Fruit fly (Drosophila melanogaster): ENCODE data around the gene mge.
A peak's percentile ranks its signal among the peaks of the same experiment; 100 is the strongest.

Gene mge

DNA sequence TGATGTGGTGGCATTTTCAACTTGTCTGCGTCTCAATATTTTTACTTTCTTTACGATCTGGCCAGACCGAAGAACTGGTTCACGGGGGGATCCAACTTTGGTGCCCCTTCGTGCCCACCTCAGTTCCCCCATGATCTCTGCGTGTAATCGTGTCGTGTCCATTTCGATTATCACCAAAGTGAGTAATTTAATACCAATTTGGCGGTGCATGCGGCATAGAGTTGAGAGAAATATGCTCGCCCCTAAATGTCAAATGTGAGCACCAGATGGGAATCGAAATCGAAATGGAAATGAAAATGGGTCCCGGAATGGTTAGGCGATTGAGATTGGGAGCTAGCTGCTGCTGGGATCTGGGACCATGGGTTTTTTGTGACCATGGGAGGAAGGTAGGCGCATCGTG is 38.4 kb downstream of the mge start (continued):
- TF ChIP-seq twi (tag; optimal IDR thresholded peaks at IDR 0.05) (peak; percentile 30), tna (GFP tag; IDR thresholded peaks at IDR 0.05; ENCODE audit: partially characterized antibody) (no peak), amos (GFP tag; IDR thresholded peaks at IDR 0.05; ENCODE audit: partially characterized antibody) (no peak), wek (GFP tag; optimal IDR thresholded peaks at IDR 0.05) (no peak), Hr78 (GFP tag; optimal IDR thresholded peaks at IDR 0.05) (no peak), Blimp-1 (GFP tag; optimal IDR thresholded peaks at IDR 0.05) (peak; percentile 42), Drgx (GFP tag; IDR thresholded peaks at IDR 0.05) (no peak), yki (optimal IDR thresholded peaks at IDR 0.05) (no peak), grn (GFP tag; optimal IDR thresholded peaks at IDR 0.05) (peak; percentile 62), Chrac-16 (GFP tag; optimal IDR thresholded peaks at IDR 0.05) (no peak), CG12219 (GFP tag; optimal IDR thresholded peaks at IDR 0.05) (no peak), Dek (tag; optimal IDR thresholded peaks at IDR 0.05) (no peak), NC2α (GFP tag; optimal IDR thresholded peaks at IDR 0.05) (no peak), CG10267 (tag; optimal IDR thresholded peaks at IDR 0.05) (no peak), luna (GFP tag; optimal IDR thresholded peaks at IDR 0.05) (no peak), gt (GFP tag; IDR thresholded peaks at IDR 0.05) (no peak)

DNA sequence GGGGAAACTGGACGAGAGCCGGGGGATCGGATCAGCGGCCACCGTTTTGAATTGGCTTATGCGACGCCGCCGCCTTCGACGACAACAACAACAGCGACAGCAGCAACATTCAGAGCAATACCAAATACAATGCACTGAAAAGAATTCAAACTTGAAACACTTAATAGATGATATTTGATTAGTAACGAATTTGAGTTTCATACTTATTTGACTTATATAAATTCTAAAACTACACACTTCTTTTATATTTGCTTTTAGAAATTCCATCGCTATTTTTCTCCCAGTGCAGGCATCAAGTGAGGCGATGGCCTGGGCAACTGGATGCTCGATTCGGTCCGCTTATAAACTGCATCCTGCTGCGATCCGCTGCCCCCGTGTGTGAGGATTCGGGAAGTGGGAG is 41.7 kb downstream of the mge start:
- TF ChIP-seq ranshi (GFP tag; IDR thresholded peaks at IDR 0.05) (no peak), h (optimal IDR thresholded peaks at IDR 0.05) (no peak), CG17612 (GFP tag; IDR thresholded peaks at IDR 0.05) (no peak), tna (GFP tag; IDR thresholded peaks at IDR 0.05; ENCODE audit: partially characterized antibody) (no peak), lola (GFP tag; optimal IDR thresholded peaks at IDR 0.05) (peak in 1 of 3 experiments; percentile 60), Ets65A (GFP tag) (no peak), dan (GFP tag; IDR thresholded peaks at IDR 0.05) (no peak), CG30403 (GFP tag; optimal IDR thresholded peaks at IDR 0.05) (peak; percentile 2), inv (GFP tag; IDR thresholded peaks at IDR 0.05; ENCODE audit: partially characterized antibody) (no peak), HHEX (GFP tag; optimal IDR thresholded peaks at IDR 0.05) (no peak), NC2β (GFP tag; optimal IDR thresholded peaks at IDR 0.05) (no peak), Nf-YC (tag; optimal IDR thresholded peaks at IDR 0.05) (no peak), CG10431 (GFP tag; optimal IDR thresholded peaks at IDR 0.05) (no peak), pzg (GFP tag; optimal IDR thresholded peaks at IDR 0.05) (no peak), CG6791 (GFP tag; IDR thresholded peaks at IDR 0.05; ENCODE audit: partially characterized antibody) (no peak), TFAM (GFP tag; optimal IDR thresholded peaks at IDR 0.05) (no peak), CG14710 (tag; optimal IDR thresholded peaks at IDR 0.05) (peak; percentile 3), Sox102F (GFP tag; optimal IDR thresholded peaks at IDR 0.05) (no peak), Med (GFP tag) (peak; percentile 63), CG12769 (tag; optimal IDR thresholded peaks at IDR 0.05) (no peak), CTCF (GFP tag; optimal IDR thresholded peaks at IDR 0.05) (no peak), Blimp-1 (GFP tag; optimal IDR thresholded peaks at IDR 0.05) (peak; percentile 25), dimm (GFP tag; IDR thresholded peaks at IDR 0.05) (no peak), Xrp1 (GFP tag; IDR thresholded peaks at IDR 0.05) (peak; percentile 65), ato (GFP tag; IDR thresholded peaks at IDR 0.05; ENCODE audit: partially characterized antibody) (no peak), CG4424 (GFP tag; optimal IDR thresholded peaks at IDR 0.05) (no peak), CG11723 (GFP tag; optimal IDR thresholded peaks at IDR 0.05) (no peak), gcm (GFP tag; optimal IDR thresholded peaks at IDR 0.05) (no peak), CG7271 (tag; optimal IDR thresholded peaks at IDR 0.05) (no peak), lmd (GFP tag; IDR thresholded peaks at IDR 0.05) (peak; percentile 32; the same call in 1 of the 2 replicates), Lim3 (GFP tag; IDR thresholded peaks at IDR 0.05) (no peak), bsh (GFP tag; optimal IDR thresholded peaks at IDR 0.05) (peak; percentile 21 to 54), ERR (GFP tag; optimal IDR thresholded peaks at IDR 0.05) (no peak), grau (tag; optimal IDR thresholded peaks at IDR 0.05) (peak; percentile 8), Vsx1 (GFP tag; optimal IDR thresholded peaks at IDR 0.05) (no peak), fd96Cb (tag; optimal IDR thresholded peaks at IDR 0.05) (no peak), CG18476 (GFP tag; optimal IDR thresholded peaks at IDR 0.05) (no peak)

Measured in whole organism, embryonic.